Fruit fly (Drosophila melanogaster) whole organism, embryonic: ENCODE measurements around the gene CG31548.

Source experiments
- Abd-B ChIP-seq: fragments of 200-800 bp; sonication (Bioruptor generic); optimal IDR thresholded peaks from 2 replicates; lab custom pipeline; 2018; ENCODE audit warnings: missing biosample characterization, mild to moderate bottlenecking, missing genetic modification characterization, moderate library complexity
- Ada2b ChIP-seq: fragments of 200-800 bp; sonication (Bioruptor generic); IDR thresholded peaks from 2 replicates; pipeline ENCODE4 v1.3.6; 2022; ENCODE audit warnings: missing biosample characterization, missing genetic modification characterization
- Atf3 ChIP-seq: fragments of 200-800 bp; sonication (Bioruptor generic); optimal IDR thresholded peaks from 3 replicates; lab custom pipeline; 2016; ENCODE audit warnings: missing biosample characterization, missing genetic modification characterization
- Bgb ChIP-seq: fragments of 200-800 bp; sonication (Bioruptor generic); IDR thresholded peaks from 2 replicates; pipeline ENCODE4 v1.3.6; 2022; ENCODE audit warnings: missing biosample characterization, missing genetic modification characterization; ENCODE audit not compliant: partially characterized antibody
- Blimp-1 ChIP-seq: fragments of 200-800 bp; sonication (Bioruptor generic); optimal IDR thresholded peaks from 3 replicates; lab custom pipeline; 2018; ENCODE audit warnings: missing biosample characterization, missing genetic modification characterization, mild to moderate bottlenecking, moderate library complexity, missing genetic modification reagents
- CG10209 ChIP-seq: fragments of 200-800 bp; sonication (Bioruptor generic); optimal IDR thresholded peaks from 3 replicates; lab custom pipeline; 2017; ENCODE audit warnings: missing biosample characterization, mild to moderate bottlenecking, missing genetic modification characterization, missing genetic modification reagents
- CG10267 ChIP-seq: fragments of 200-800 bp; sonication (Bioruptor generic); optimal IDR thresholded peaks from 2 replicates; lab custom pipeline; 2018; ENCODE audit warnings: missing biosample characterization, mild to moderate bottlenecking, missing genetic modification characterization, moderate library complexity
- CG10462 ChIP-seq: fragments of 200-800 bp; sonication (Bioruptor generic); optimal IDR thresholded peaks from 2 replicates; lab custom pipeline; 2016; ENCODE audit warnings: missing biosample characterization, missing genetic modification characterization
- CG11696 ChIP-seq: fragments of 200-800 bp; sonication (Bioruptor generic); IDR thresholded peaks from 2 replicates; pipeline ENCODE4 v1.3.6; 2022; ENCODE audit warnings: missing biosample characterization, missing genetic modification characterization
- CG13287 ChIP-seq: fragments of 200-800 bp; sonication (Bioruptor generic); IDR thresholded peaks from 2 replicates; pipeline ENCODE4 v1.3.6; 2022; ENCODE audit warnings: missing biosample characterization, missing genetic modification characterization; ENCODE audit not compliant: partially characterized antibody
- CG14050 ChIP-seq: fragments of 200-800 bp; sonication (Bioruptor generic); IDR thresholded peaks from 3 replicates; pipeline ENCODE4 v1.3.6; 2022; ENCODE audit warnings: missing biosample characterization, missing genetic modification characterization
- CG15696 ChIP-seq: fragments of 200-800 bp; sonication (Bioruptor generic); optimal IDR thresholded peaks from 2 replicates; lab custom pipeline; 2019; ENCODE audit warnings: missing biosample characterization, mild to moderate bottlenecking, missing genetic modification characterization, moderate library complexity
- CG1602 ChIP-seq: fragments of 200-800 bp; sonication (Bioruptor generic); optimal IDR thresholded peaks from 3 replicates; lab custom pipeline; 2016; ENCODE audit warnings: missing biosample characterization, missing genetic modification characterization
- CG17568 ChIP-seq: fragments of 200-800 bp; sonication (Bioruptor generic); optimal IDR thresholded peaks from 2 replicates; lab custom pipeline; 2018; ENCODE audit warnings: missing biosample characterization, mild to moderate bottlenecking, missing genetic modification characterization, moderate library complexity
- CG17912 ChIP-seq: fragments of 200-800 bp; sonication (Bioruptor generic); optimal IDR thresholded peaks from 2 replicates; lab custom pipeline; 2018; ENCODE audit warnings: missing biosample characterization, mild to moderate bottlenecking, missing genetic modification characterization
- CG1792 ChIP-seq: fragments of 200-800 bp; sonication (Bioruptor generic); optimal IDR thresholded peaks from 2 replicates; lab custom pipeline; 2016; ENCODE audit warnings: missing biosample characterization, missing genetic modification characterization
- CG3163 ChIP-seq: fragments of 200-800 bp; sonication (Bioruptor generic); optimal IDR thresholded peaks from 3 replicates; lab custom pipeline; 2016; ENCODE audit warnings: missing biosample characterization, missing genetic modification characterization
- CG3995 ChIP-seq: fragments of 200-800 bp; sonication (Bioruptor generic); optimal IDR thresholded peaks from 3 replicates; lab custom pipeline; 2016; ENCODE audit warnings: missing biosample characterization, missing genetic modification characterization
- CG4328 ChIP-seq: fragments of 200-800 bp; sonication (Bioruptor generic); optimal IDR thresholded peaks from 3 replicates; lab custom pipeline; 2017; ENCODE audit warnings: missing biosample characterization, missing genetic modification reagents, missing genetic modification characterization
- CG4707 ChIP-seq: fragments of 200-800 bp; sonication (Bioruptor generic); optimal IDR thresholded peaks from 2 replicates; lab custom pipeline; 2018; ENCODE audit warnings: missing biosample characterization, mild to moderate bottlenecking, missing genetic modification characterization, moderate library complexity
- CG5245 ChIP-seq: fragments of 200-800 bp; sonication (Bioruptor generic); optimal IDR thresholded peaks from 3 replicates; lab custom pipeline; 2016; ENCODE audit warnings: missing biosample characterization, missing genetic modification characterization
- CG7271 ChIP-seq: fragments of 200-800 bp; sonication (Bioruptor generic); optimal IDR thresholded peaks from 2 replicates; lab custom pipeline; 2018; ENCODE audit warnings: missing biosample characterization, mild to moderate bottlenecking, missing genetic modification characterization, moderate library complexity
- CG7372 ChIP-seq: fragments of 200-800 bp; sonication (Bioruptor generic); IDR thresholded peaks from 2 replicates; pipeline ENCODE4 v1.3.6; 2022; ENCODE audit warnings: missing biosample characterization, missing genetic modification characterization
- CG7556 ChIP-seq: fragments of 200-800 bp; sonication (Bioruptor generic); optimal IDR thresholded peaks from 2 replicates; lab custom pipeline; 2017; ENCODE audit warnings: missing biosample characterization, mild to moderate bottlenecking, missing genetic modification characterization
- CG9797 ChIP-seq: fragments of 200-800 bp; sonication (Bioruptor generic); optimal IDR thresholded peaks from 3 replicates; lab custom pipeline; 2018; ENCODE audit warnings: missing biosample characterization, mild to moderate bottlenecking, missing genetic modification characterization
- CkIIα-i1 ChIP-seq: fragments of 200-800 bp; sonication (Bioruptor generic); IDR thresholded peaks from 2 replicates; pipeline ENCODE4 v1.3.6; 2022; ENCODE audit warnings: missing biosample characterization, missing genetic modification characterization
- GATAe ChIP-seq: fragments of 200-800 bp; sonication (Bioruptor generic); conservative IDR thresholded peaks from 2 replicates; pipeline ENCODE4 v1.3.6; 2022; ENCODE audit warnings: missing biosample characterization, missing genetic modification characterization
- H15 ChIP-seq: fragments of 200-800 bp; sonication (Bioruptor generic); IDR thresholded peaks from 3 replicates; pipeline ENCODE4 v1.3.6; 2022; ENCODE audit warnings: missing biosample characterization, missing genetic modification characterization
- HLHmδ ChIP-seq: fragments of 200-800 bp; sonication (Bioruptor generic); optimal IDR thresholded peaks from 2 replicates; lab custom pipeline; 2018; ENCODE audit warnings: missing biosample characterization, mild to moderate bottlenecking, missing genetic modification characterization, moderate library complexity
- Oaz ChIP-seq: fragments of 200-800 bp; sonication (Bioruptor generic); IDR thresholded peaks from 2 replicates; pipeline ENCODE4 v1.3.6; 2022; ENCODE audit warnings: missing biosample characterization, missing genetic modification characterization
- Stat92E ChIP-seq, 3 experiments: fragments of >200 bp in 2 of 3; fragments of 200-800 bp in 1 of 3; sonication (Bioruptor generic) in 1 of 3; optimal IDR thresholded peaks; 2 replicates each; lab custom pipeline; 2017 to 2019; ENCODE audit warnings: missing biosample characterization in 3 of 3, missing genetic modification characterization in 3 of 3, mild to moderate bottlenecking in 1 of 3, moderate library complexity in 1 of 3
- Usf ChIP-seq: fragments of 200-800 bp; sonication (Bioruptor generic); optimal IDR thresholded peaks from 2 replicates; lab custom pipeline; 2017; ENCODE audit warnings: missing genotype, missing biosample characterization, missing genetic modification characterization
- Xbp1 ChIP-seq: fragments of 200-800 bp; sonication (Bioruptor generic); optimal IDR thresholded peaks from 3 replicates; lab custom pipeline; 2016; ENCODE audit warnings: missing biosample characterization, mild to moderate bottlenecking, missing genetic modification characterization
- ab ChIP-seq: fragments of 200-800 bp; sonication (Bioruptor generic); optimal IDR thresholded peaks from 2 replicates; lab custom pipeline; 2016; ENCODE audit warnings: missing biosample characterization, missing genetic modification characterization
- ac ChIP-seq: fragments of 200-800 bp; sonication (Bioruptor generic); optimal IDR thresholded peaks from 3 replicates; lab custom pipeline; 2017; ENCODE audit warnings: missing biosample characterization, mild to moderate bottlenecking, missing genetic modification characterization
- crol ChIP-seq: fragments of 200-800 bp; sonication (Bioruptor generic); IDR thresholded peaks from 2 replicates; pipeline ENCODE4 v1.3.6; 2022; ENCODE audit warnings: missing biosample characterization, missing genetic modification characterization
- crp ChIP-seq, 2 experiments: fragments of 200-800 bp; sonication (Bioruptor generic); optimal IDR thresholded peaks; 2 replicates in 1 of 2; 3 replicates in 1 of 2; lab custom pipeline; 2017; ENCODE audit warnings: missing biosample characterization in 2 of 2, missing genetic modification characterization in 2 of 2, mild to moderate bottlenecking in 1 of 2, moderate library complexity in 1 of 2
- dimm ChIP-seq: fragments of 200-800 bp; sonication (Bioruptor generic); IDR thresholded peaks from 2 replicates; pipeline ENCODE4 v1.3.6; 2022; ENCODE audit warnings: missing biosample characterization, missing genetic modification characterization
- exex ChIP-seq: fragments of 200-800 bp; sonication (Bioruptor generic); optimal IDR thresholded peaks from 4 replicates; lab custom pipeline; 2018; ENCODE audit warnings: missing biosample characterization, mild to moderate bottlenecking, missing genetic modification characterization, moderate library complexity
- fd64A ChIP-seq: fragments of 200-800 bp; sonication (Bioruptor generic); optimal IDR thresholded peaks from 3 replicates; lab custom pipeline; 2018; ENCODE audit warnings: missing biosample characterization, mild to moderate bottlenecking, missing genetic modification characterization
- gfzf ChIP-seq: fragments of 200-800 bp; sonication (Bioruptor generic); optimal IDR thresholded peaks from 2 replicates; lab custom pipeline; 2016; ENCODE audit warnings: missing biosample characterization, mild to moderate bottlenecking, missing genetic modification characterization, moderate library complexity
- hbn ChIP-seq: fragments of 200-800 bp; sonication (Bioruptor generic); IDR thresholded peaks from 2 replicates; pipeline ENCODE4 v1.3.6; 2022; ENCODE audit warnings: missing biosample characterization, missing genetic modification characterization; ENCODE audit not compliant: partially characterized antibody
- hkb ChIP-seq, 2 experiments: fragments of 200-800 bp in 1 of 2; fragments of >200 bp in 1 of 2; sonication (Bioruptor generic) in 1 of 2; IDR thresholded peaks in 1 of 2; optimal IDR thresholded peaks in 1 of 2; 2 replicates each; pipeline versions ENCODE4 v1.3.6 to Lab custom; 2017 to 2022; ENCODE audit warnings: missing biosample characterization in 1 of 2, missing genetic modification characterization in 1 of 2
- lov ChIP-seq, 2 experiments: fragments of 200-800 bp in 1 of 2; fragments of >200 bp in 1 of 2; sonication (Bioruptor generic) in 1 of 2; IDR thresholded peaks in 1 of 2; optimal IDR thresholded peaks in 1 of 2; 2 replicates in 1 of 2; 3 replicates in 1 of 2; pipeline versions ENCODE4 v1.3.6 to Lab custom; 2017 to 2022; ENCODE audit warnings: missing biosample characterization in 1 of 2, missing genetic modification characterization in 1 of 2
- odd ChIP-seq: fragments of 200-800 bp; sonication (Bioruptor generic); optimal IDR thresholded peaks from 2 replicates; lab custom pipeline; 2017; ENCODE audit warnings: missing biosample characterization, mild to moderate bottlenecking, missing genetic modification characterization
- pita ChIP-seq: fragments of 200-800 bp; sonication (Bioruptor generic); optimal IDR thresholded peaks from 2 replicates; lab custom pipeline; 2017; ENCODE audit warnings: missing biosample characterization, mild to moderate bottlenecking, missing genetic modification characterization
- ro ChIP-seq: fragments of 200-800 bp; sonication (Bioruptor generic); IDR thresholded peaks from 2 replicates; pipeline ENCODE4 v1.3.6; 2022; ENCODE audit warnings: missing biosample characterization, missing genetic modification characterization
- sim ChIP-seq: fragments of 200-800 bp; sonication (Bioruptor generic); IDR thresholded peaks from 2 replicates; pipeline ENCODE4 v1.3.6; 2022; ENCODE audit warnings: missing biosample characterization, missing genetic modification characterization
- trh ChIP-seq: fragments of 200-800 bp; sonication (Bioruptor generic); optimal IDR thresholded peaks from 2 replicates; lab custom pipeline; 2016; ENCODE audit warnings: missing biosample characterization, missing genetic modification characterization

Gene CG31548

dm6 chr3R:5606477-5606876 is 30.2 kb downstream of the CG31548 start, which contains the start of gene asl (continued):
- TF ChIP-seq Ada2b = peak; percentile 49
- peak in 1 of 2 experiments; percentile 41 for TF ChIP-seq crp (GFP tag; optimal IDR thresholded peaks at IDR 0.05; lab: Kevin White, UChicago)
- no peak for TF ChIP-seq HLHmδ (GFP tag; lab: Kevin White, UChicago)
- no peak for TF ChIP-seq odd
- TF ChIP-seq sim (GFP tag; lab: Robert Waterston, UW) = no peak
- no peak for TF ChIP-seq lov (optimal IDR thresholded peaks at IDR 0.05; lab: Kevin White, UChicago)
- TF ChIP-seq lov (GFP tag; IDR thresholded peaks at IDR 0.05; lab: Robert Waterston, UW) = 0 out of 3 replicates have a peak, but pooled peaks have one; percentile 50
- peak; percentile 37 for TF ChIP-seq CG4707
- no peak for TF ChIP-seq fd64A (GFP tag; lab: Kevin White, UChicago)
- TF ChIP-seq CG15696 (tag; lab: Kevin White, UChicago) = peak; percentile 71
- TF ChIP-seq hbn (GFP tag; lab: Robert Waterston, UW) = no peak
- TF ChIP-seq CG3163 = peak; percentile 24
- TF ChIP-seq CG7372 (GFP tag; lab: Robert Waterston, UW) = peak; percentile 49; the same call in 1 of the 2 replicates
- no peak for TF ChIP-seq exex (tag; lab: Kevin White, UChicago)
- no peak for TF ChIP-seq CG7271 (tag; lab: Kevin White, UChicago)
- TF ChIP-seq ab = no peak
- peak; percentile 80 for TF ChIP-seq CG10267 (tag; lab: Kevin White, UChicago)
- TF ChIP-seq Abd-B (GFP tag; lab: Kevin White, UChicago) = peak; percentile 68
- TF ChIP-seq CG11696 (GFP tag; lab: Robert Waterston, UW) = 0 out of 2 replicates have a peak, but pooled peaks have one; percentile 26
- TF ChIP-seq GATAe (GFP tag; lab: Robert Waterston, UW) = no peak
- no peak for TF ChIP-seq H15 (GFP tag; lab: Robert Waterston, UW)
- peak; percentile 38 for TF ChIP-seq CG1602 (GFP tag; lab: Kevin White, UChicago)
- TF ChIP-seq CG9797 (GFP tag; lab: Kevin White, UChicago) = peak; percentile 61
- peak; percentile 24 for TF ChIP-seq CG1792 (GFP tag; lab: Kevin White, UChicago)
- TF ChIP-seq Xbp1 (GFP tag; lab: Kevin White, UChicago) = peak; percentile 69
- no peak for TF ChIP-seq Usf
- peak; percentile 59 for TF ChIP-seq CG17912
- peak; percentile 44 for TF ChIP-seq CG10209 (GFP tag; lab: Kevin White, UChicago)
- no peak for TF ChIP-seq hkb (optimal IDR thresholded peaks at IDR 0.05; lab: Kevin White, UChicago)
- peak; percentile 26; the same call in 1 of the 2 replicates for TF ChIP-seq hkb (GFP tag; IDR thresholded peaks at IDR 0.05; lab: Robert Waterston, UW)
- TF ChIP-seq Oaz (GFP tag; lab: Robert Waterston, UW) = peak; percentile 49
- peak; percentile 37; the same call in 1 of the 3 replicates for TF ChIP-seq CG14050 (GFP tag; lab: Robert Waterston, UW)
- TF ChIP-seq ro (GFP tag; lab: Robert Waterston, UW) = no peak
- TF ChIP-seq ac = no peak
- peak; percentile 33 for TF ChIP-seq CG7556 (GFP tag; lab: Kevin White, UChicago)
- peak; percentile 37 for TF ChIP-seq gfzf (GFP tag; lab: Kevin White, UChicago)
- TF ChIP-seq Bgb (GFP tag; lab: Robert Waterston, UW) = peak; percentile 44; the same call in 1 of the 2 replicates
- no peak for TF ChIP-seq trh
- peak; percentile 7 for TF ChIP-seq CG4328 (GFP tag; lab: Kevin White, UChicago)
- peak; percentile 16 for TF ChIP-seq CG5245 (GFP tag; lab: Kevin White, UChicago)
- no peak for TF ChIP-seq CkIIα-i1 (GFP tag; lab: Robert Waterston, UW)
- TF ChIP-seq dimm (GFP tag; lab: Robert Waterston, UW) = no peak
- no peak for TF ChIP-seq Stat92E (GFP tag; optimal IDR thresholded peaks at IDR 0.05; lab: Kevin White, UChicago)
- TF ChIP-seq CG13287 (GFP tag; lab: Robert Waterston, UW) = peak; percentile 19; the same call in 1 of the 2 replicates
- TF ChIP-seq Atf3 = no peak
- TF ChIP-seq CG3995 (GFP tag; lab: Kevin White, UChicago) = peak; percentile 53
- no peak for TF ChIP-seq pita (GFP tag; lab: Kevin White, UChicago)
- peak; percentile 8 for TF ChIP-seq CG10462 (GFP tag; lab: Kevin White, UChicago)
- no peak for TF ChIP-seq crol
- TF ChIP-seq CG17568 (GFP tag; lab: Kevin White, UChicago) = no peak
- TF ChIP-seq Blimp-1 (GFP tag; lab: Kevin White, UChicago) = no peak
